Worm (Caenorhabditis elegans): ENCODE measurements around the gene M01F1.4.

The M01F1.4 gene

DNA sequence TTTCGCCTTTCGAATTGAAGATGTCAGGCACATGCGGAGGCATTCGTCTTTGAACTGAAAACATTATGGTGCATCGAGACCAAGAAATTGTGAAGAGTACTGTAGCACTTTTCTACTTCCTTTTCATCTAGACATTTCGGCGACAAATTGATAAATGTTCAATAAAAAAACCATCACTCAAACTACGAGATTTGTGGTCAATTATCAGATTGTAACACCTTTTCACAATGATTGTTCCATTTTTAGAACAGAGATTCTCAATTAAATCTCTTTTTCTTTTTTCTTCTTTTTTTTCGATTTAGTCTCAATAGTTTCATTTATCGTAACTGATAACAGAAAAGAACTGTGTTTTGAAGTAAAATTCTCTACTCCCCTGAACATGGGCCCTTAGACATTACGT lies 23.8 kb downstream of the M01F1.4 start:
- TF ChIP-seq nhr-28 (tag; optimal IDR thresholded peaks at IDR 0.05) (peak; percentile 71), nhr-48 (tag; optimal IDR thresholded peaks at IDR 0.05) (peak; percentile 1), aha-1 (tag) (no peak), lsy-2 (tag; optimal IDR thresholded peaks at IDR 0.05) (peak in 1 of 2 experiments; percentile 12), tra-1 (GFP tag; IDR thresholded peaks at IDR 0.05) (0 out of 2 replicates have a peak, but pooled peaks have one; percentile 31), dmd-6 (GFP tag; IDR thresholded peaks at IDR 0.05) (0 out of 2 replicates have a peak, but pooled peaks have one; percentile 9), egl-43 (GFP tag; IDR thresholded peaks at IDR 0.05) (no peak), dve-1 (tag; optimal IDR thresholded peaks at IDR 0.05; ENCODE audit: insufficient read depth) (peak; percentile 21), madf-9 (GFP tag; conservative IDR thresholded peaks at IDR 0.05) (no peak)

DNA sequence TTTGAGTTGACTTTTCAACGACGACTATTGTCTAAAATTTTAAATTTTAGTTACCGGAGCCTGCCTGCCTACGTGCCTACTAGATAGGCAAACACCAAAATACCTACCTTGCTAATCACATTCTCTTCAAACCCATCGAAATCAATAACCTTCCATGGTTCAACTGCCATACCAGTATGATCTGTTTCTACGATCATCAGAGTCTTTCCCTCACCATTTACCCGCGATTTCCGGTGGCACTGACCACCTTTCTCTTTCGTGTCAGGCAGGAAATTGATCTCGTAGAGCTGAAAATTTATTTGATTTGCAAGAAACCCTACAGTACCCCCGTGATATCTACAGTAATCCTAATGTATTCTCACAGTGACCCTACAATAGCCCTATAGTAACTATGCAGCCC lies 24.8 kb downstream of the M01F1.4 start:
- TF ChIP-seq aha-1 (tag) (peak; percentile 70), ztf-7 (tag; optimal IDR thresholded peaks at IDR 0.05) (no peak), ceh-44 (GFP tag; IDR thresholded peaks at IDR 0.05) (0 out of 2 replicates have a peak, but pooled peaks have one; percentile 28)

ce11 chrIII:3482291-3482690 lies 27.5 kb downstream of the M01F1.4 start, which contains the start of gene C34C12.6:
C34C12.6 (plus strand) TSS chrIII:3482591.
- TF ChIP-seq R02D3.7 (tag; optimal IDR thresholded peaks at IDR 0.05) (no peak), duxl-1 (tag; optimal IDR thresholded peaks at IDR 0.05; ENCODE audit: poor library complexity) (no peak), ceh-20 (GFP tag; IDR thresholded peaks at IDR 0.05) (no peak)

- TF ChIP-seq nhr-10 (tag; optimal IDR thresholded peaks at IDR 0.05) (no peak), ztf-7 (tag; optimal IDR thresholded peaks at IDR 0.05) (no peak), hmg-1.1 (GFP tag; IDR thresholded peaks at IDR 0.05) (no peak), unc-39 (tag; optimal IDR thresholded peaks at IDR 0.05) (no peak)
Measured at ce11 chrIII:3480950-3481349, 28.9 kb downstream of the M01F1.4 start.

- no peak for TF ChIP-seq daf-19 (GFP tag; conservative IDR thresholded peaks at IDR 0.05)
- no peak for TF ChIP-seq nhr-76 (tag; optimal IDR thresholded peaks at IDR 0.05)
- no peak for TF ChIP-seq nhr-111 (GFP tag; optimal IDR thresholded peaks at IDR 0.05)
- no peak for TF ChIP-seq mxl-3 (GFP tag; optimal IDR thresholded peaks at IDR 0.05)
- no peak for TF ChIP-seq mes-2 (tag; optimal IDR thresholded peaks at IDR 0.05; ENCODE audit: poor library complexity, severe bottlenecking)
- no peak for TF ChIP-seq unc-130 (GFP tag; optimal IDR thresholded peaks at IDR 0.05)
- no peak for TF ChIP-seq mdt-29 (GFP tag; IDR thresholded peaks at IDR 0.05)
- peak; percentile 6 for TF ChIP-seq nhr-28 (tag; optimal IDR thresholded peaks at IDR 0.05)
- TF ChIP-seq zip-11 (GFP tag; IDR thresholded peaks at IDR 0.05): no peak
- peak; percentile 50 for TF ChIP-seq aha-1 (tag)
- no peak for TF ChIP-seq ceh-82 (tag; optimal IDR thresholded peaks at IDR 0.05)
- TF ChIP-seq set-16 (GFP tag; IDR thresholded peaks at IDR 0.05): no peak
- TF ChIP-seq lim-7 (GFP tag; IDR thresholded peaks at IDR 0.05): no peak
- TF ChIP-seq spr-3 (GFP tag; optimal IDR thresholded peaks at IDR 0.05): no peak
- no peak for TF ChIP-seq gei-8 (GFP tag; optimal IDR thresholded peaks at IDR 0.05)
Measured at ce11 chrIII:3480236-3480635, 29.6 kb downstream of the M01F1.4 start.

- no peak for TF ChIP-seq mdl-1 (tag; optimal IDR thresholded peaks at IDR 0.05)
- no peak for TF ChIP-seq T20F7.1 (GFP tag; optimal IDR thresholded peaks at IDR 0.05)
- TF ChIP-seq nhr-77 (tag; optimal IDR thresholded peaks at IDR 0.05): no peak
- no peak for TF ChIP-seq egl-43 (GFP tag; IDR thresholded peaks at IDR 0.05)
- TF ChIP-seq nhr-42 (GFP tag; IDR thresholded peaks at IDR 0.05): no peak
- TF ChIP-seq daf-12 (tag; optimal IDR thresholded peaks at IDR 0.05): no peak
- TF ChIP-seq mep-1 (tag; optimal IDR thresholded peaks at IDR 0.05): no peak
- no peak for TF ChIP-seq lin-13 (GFP tag; optimal IDR thresholded peaks at IDR 0.05)
- no peak for TF ChIP-seq ZK337.2 (GFP tag; IDR thresholded peaks at IDR 0.05)
- TF ChIP-seq D1046.2 (GFP tag; IDR thresholded peaks at IDR 0.05): no peak
- no peak for TF ChIP-seq lim-7 (GFP tag; IDR thresholded peaks at IDR 0.05)
- no peak for TF ChIP-seq mes-2 (tag; optimal IDR thresholded peaks at IDR 0.05; ENCODE audit: poor library complexity, severe bottlenecking)
- no peak for TF ChIP-seq hmg-1.1 (GFP tag; IDR thresholded peaks at IDR 0.05)
- TF ChIP-seq aha-1 (tag): no peak
- no peak for TF ChIP-seq sdz-12 (GFP tag; optimal IDR thresholded peaks at IDR 0.05)
- TF ChIP-seq hlh-11 (tag; optimal IDR thresholded peaks at IDR 0.05): no peak
- TF ChIP-seq jun-1 (tag; optimal IDR thresholded peaks at IDR 0.05): no peak
Measured at ce11 chrIII:3478795-3479398, 30.9 kb downstream of the M01F1.4 start.
